Fruit fly (Drosophila melanogaster): ENCODE measurements around the gene CG32219.
A peak's percentile ranks its signal among the peaks of the same experiment; 100 is the strongest.

CG32219 gene

DNA sequence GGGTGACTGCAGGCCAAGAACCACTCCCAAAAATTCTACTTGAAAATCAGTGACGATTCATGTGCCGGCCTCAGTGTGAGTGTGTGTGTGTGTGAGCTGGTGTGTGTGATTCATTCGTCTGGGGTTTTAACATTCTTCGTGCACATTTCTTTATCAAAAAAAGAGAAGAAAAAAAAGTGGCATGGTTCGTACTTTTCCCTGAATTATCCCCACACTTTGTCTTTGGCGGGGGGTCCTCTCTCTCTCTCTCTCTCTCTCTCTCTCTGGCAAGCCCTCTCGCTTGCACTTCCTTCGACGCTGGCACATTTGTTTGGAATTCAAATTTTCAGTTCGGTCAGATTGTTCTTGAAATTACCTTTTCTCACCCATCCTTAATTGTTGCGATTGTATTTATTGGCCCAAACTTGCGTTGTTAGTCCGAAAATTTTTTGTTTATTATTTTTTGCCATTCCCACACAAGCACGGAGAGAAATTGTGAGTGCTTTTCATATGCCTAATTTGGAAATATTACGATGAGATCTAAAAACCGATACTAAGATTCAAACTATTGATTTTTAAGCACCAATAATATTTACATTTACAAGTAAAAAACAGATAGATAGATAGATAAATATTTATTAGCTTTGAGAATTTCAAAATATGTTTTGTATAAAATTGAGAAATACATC, 21.8 kb downstream of the CG32219 start (continued):
- TF ChIP-seq dl (GFP tag; optimal IDR thresholded peaks at IDR 0.05; ENCODE audit: insufficient read depth in 1 of 2, partially characterized antibody in 2 of 2) (no peak), brk (GFP tag; optimal IDR thresholded peaks at IDR 0.05) (no peak), rgr (GFP tag; optimal IDR thresholded peaks at IDR 0.05) (peak; percentile 35), tai (GFP tag; optimal IDR thresholded peaks at IDR 0.05) (no peak), N (GFP tag; optimal IDR thresholded peaks at IDR 0.05) (no peak), foxo (GFP tag; optimal IDR thresholded peaks at IDR 0.05) (peak in 1 of 2 experiments; percentile 45), woc (GFP tag; optimal IDR thresholded peaks at IDR 0.05) (peak; percentile 42)

DNA sequence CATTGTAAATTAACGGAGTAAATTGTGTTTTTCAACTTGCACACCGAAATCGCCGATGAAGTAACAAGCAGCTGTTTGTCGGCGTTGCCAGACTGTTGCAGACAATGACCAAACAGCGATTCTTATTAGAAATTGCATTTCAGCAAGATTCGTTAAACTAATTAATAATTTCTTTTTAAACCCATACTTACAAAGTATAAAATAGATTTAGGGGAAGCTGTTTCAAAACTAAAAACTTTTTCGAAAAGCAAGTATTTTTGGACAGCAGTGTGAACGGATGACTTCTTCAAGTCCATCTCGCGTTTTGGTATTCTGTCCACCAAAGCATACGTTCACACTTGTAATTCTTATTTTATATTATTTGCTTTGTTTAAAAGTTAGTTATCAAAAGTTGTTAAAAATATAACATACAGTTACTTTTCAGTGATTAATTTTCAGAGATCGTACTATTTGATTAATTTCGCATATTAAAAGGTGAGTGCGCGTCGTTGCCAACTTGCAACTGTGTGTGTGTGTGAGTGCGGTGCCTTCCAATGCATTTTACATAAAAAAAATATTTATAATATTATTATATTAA, 22.4 kb downstream of the CG32219 start, which contains the start of the genes CG8004 and RhoGDI:
Gene CG8004 (minus strand): TSS at position 74 of the 577 bp plus-strand sequence.
Gene RhoGDI (plus strand): TSS at position 309 of the 577 bp plus-strand sequence.
- TF ChIP-seq CG9705 (GFP tag; optimal IDR thresholded peaks at IDR 0.05) = peak; percentile 42
- TF ChIP-seq pan (optimal IDR thresholded peaks at IDR 0.05) = no peak
- no peak for TF ChIP-seq Myc (optimal IDR thresholded peaks at IDR 0.05)
- peak; percentile 45 for TF ChIP-seq OdsH (GFP tag; optimal IDR thresholded peaks at IDR 0.05)
- no peak for TF ChIP-seq dsf (GFP tag; optimal IDR thresholded peaks at IDR 0.05; ENCODE audit: borderline replicate concordance)
- no peak for TF ChIP-seq Dfd (GFP tag; optimal IDR thresholded peaks at IDR 0.05)
- no peak for TF ChIP-seq GATAd (GFP tag; optimal IDR thresholded peaks at IDR 0.05)
- TF ChIP-seq rgr (GFP tag; optimal IDR thresholded peaks at IDR 0.05) = peak; percentile 62
- no peak for TF ChIP-seq lola (GFP tag; optimal IDR thresholded peaks at IDR 0.05)
- TF ChIP-seq HLH106 (tag; optimal IDR thresholded peaks at IDR 0.05) = peak; percentile 58
- TF ChIP-seq fru (GFP tag; optimal IDR thresholded peaks at IDR 0.05) = peak; percentile 84
- no peak for TF ChIP-seq Abd-B (GFP tag; optimal IDR thresholded peaks at IDR 0.05)
- TF ChIP-seq ey (GFP tag; optimal IDR thresholded peaks at IDR 0.05) = peak; percentile 70
- TF ChIP-seq Rel (GFP tag; optimal IDR thresholded peaks at IDR 0.05) = no peak
- TF ChIP-seq Rel (tag; optimal IDR thresholded peaks at IDR 0.05) = peak; percentile 36
- TF ChIP-seq h (GFP tag; optimal IDR thresholded peaks at IDR 0.05) = peak; percentile 69
- no peak for TF ChIP-seq Dif (GFP tag; optimal IDR thresholded peaks at IDR 0.05; ENCODE audit: partially characterized antibody)
- TF ChIP-seq CG32264 (GFP tag; optimal IDR thresholded peaks at IDR 0.05) = peak; percentile 52
- TF ChIP-seq Hr83 (GFP tag; optimal IDR thresholded peaks at IDR 0.05; ENCODE audit: poor library complexity, severe bottlenecking) = peak; percentile 44
- TF ChIP-seq N (GFP tag; optimal IDR thresholded peaks at IDR 0.05) = no peak
- TF ChIP-seq psq (GFP tag; optimal IDR thresholded peaks at IDR 0.05) = peak; percentile 23
- no peak for TF ChIP-seq jim (GFP tag; optimal IDR thresholded peaks at IDR 0.05)
- TF ChIP-seq dl (GFP tag; optimal IDR thresholded peaks at IDR 0.05; ENCODE audit: insufficient read depth in 1 of 2, partially characterized antibody in 2 of 2) = no peak
- TF ChIP-seq tai (GFP tag; optimal IDR thresholded peaks at IDR 0.05) = no peak
- peak; percentile 79 for TF ChIP-seq Hnf4 (GFP tag; optimal IDR thresholded peaks at IDR 0.05)
- peak in 1 of 2 experiments; percentile 75 for TF ChIP-seq foxo (GFP tag; optimal IDR thresholded peaks at IDR 0.05)
- TF ChIP-seq brk (GFP tag; optimal IDR thresholded peaks at IDR 0.05) = no peak
- no peak for TF ChIP-seq CrebA (GFP tag; optimal IDR thresholded peaks at IDR 0.05; ENCODE audit: borderline replicate concordance)
- no peak for TF ChIP-seq sage (GFP tag; optimal IDR thresholded peaks at IDR 0.05)
- no peak for TF ChIP-seq Hr78 (GFP tag; optimal IDR thresholded peaks at IDR 0.05)
- TF ChIP-seq Jra (GFP tag; optimal IDR thresholded peaks at IDR 0.05) = no peak
- peak; percentile 28 for TF ChIP-seq Sp1 (GFP tag; optimal IDR thresholded peaks at IDR 0.05)
- peak; percentile 78 for TF ChIP-seq sv (GFP tag; optimal IDR thresholded peaks at IDR 0.05)
- peak; percentile 12 for TF ChIP-seq woc (GFP tag; optimal IDR thresholded peaks at IDR 0.05)
- TF ChIP-seq dmrt93B (GFP tag; optimal IDR thresholded peaks at IDR 0.05) = no peak
- TF ChIP-seq br (GFP tag; optimal IDR thresholded peaks at IDR 0.05) = peak; percentile 12
- no peak for TF ChIP-seq Vsx2 (GFP tag; optimal IDR thresholded peaks at IDR 0.05; ENCODE audit: partially characterized antibody)
- no peak for TF ChIP-seq Mio (GFP tag; optimal IDR thresholded peaks at IDR 0.05)
- no peak for TF ChIP-seq usp (GFP tag; optimal IDR thresholded peaks at IDR 0.05)

All from whole organism, wandering third instar larva.